Worm (Caenorhabditis elegans) whole organism, L4/young adult: Measurements from ENCODE around the gene lev-8.

Experiments used
- W03F9.2 ChIP-seq: fragments of 150-350 bp; optimal IDR thresholded peaks from 2 replicates; lab custom pipeline; 2014; ENCODE audit warnings: missing biosample characterization, missing genetic modification characterization
- dao-5 ChIP-seq: sonication (generic microtip); optimal IDR thresholded peaks from 2 replicates; lab custom pipeline; 2016; ENCODE audit warnings: missing genotype, missing genetic modification characterization, moderate library complexity, missing compliant biosample characterization
- him-1 ChIP-seq: sonication (generic microtip); optimal IDR thresholded peaks from 2 replicates; lab custom pipeline; 2016; ENCODE audit warnings: missing genotype, missing genetic modification reagents, missing genetic modification characterization, missing compliant biosample characterization

Gene lev-8

DNA sequence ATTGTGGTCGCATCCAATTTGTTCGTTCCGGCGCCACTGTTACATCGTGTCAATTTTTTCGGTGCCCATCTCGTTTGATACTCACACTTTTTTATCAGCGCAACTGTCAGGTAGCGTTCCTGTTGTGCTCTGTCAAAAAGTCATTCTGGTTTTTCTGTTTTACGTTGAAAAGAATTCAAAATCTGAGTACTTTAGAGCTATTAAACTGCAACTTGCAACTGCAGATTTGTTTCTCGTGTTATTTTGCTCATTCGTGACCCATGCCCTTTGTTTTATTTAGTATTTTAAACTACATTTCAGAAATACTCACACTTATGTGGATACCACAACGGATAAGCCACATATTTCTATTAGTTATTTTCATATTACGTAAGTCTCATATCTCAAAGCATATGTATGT is at the start of gene lev-8:
Gene lev-8, plus strand, starts transcription at position 301 of the 400 bp plus-strand sequence.
- no peak for TF ChIP-seq W03F9.2 (tag; lab: Kevin White, UChicago)
- no peak for TF ChIP-seq dao-5 (tag; lab: Kevin White, UChicago)
- TF ChIP-seq him-1 (tag; lab: Kevin White, UChicago) = no peak

DNA sequence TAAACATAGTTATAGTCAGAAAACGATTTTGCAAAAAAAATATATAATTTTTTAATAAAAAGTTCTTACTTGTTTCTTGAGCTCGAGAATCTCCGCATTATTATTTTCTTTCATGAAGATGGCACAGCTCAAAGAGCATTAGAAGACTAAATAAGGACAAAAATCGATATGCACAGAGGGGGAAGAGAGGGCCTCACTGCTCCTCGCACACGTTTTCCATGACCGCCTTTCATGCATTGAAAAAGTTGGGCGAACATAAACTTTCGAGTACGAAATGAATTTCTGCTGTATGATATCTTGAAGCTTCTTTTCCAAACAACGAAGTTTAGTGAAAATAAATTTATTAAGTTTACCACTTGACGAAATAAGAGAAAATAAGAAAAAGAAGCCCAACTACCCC is 49.5 kb upstream of the lev-8 start, which contains the start of gene ccdc-149:
Gene ccdc-149, minus strand, starts transcription at position 221 of the 400 bp plus-strand sequence.
- no peak for TF ChIP-seq him-1 (tag; lab: Kevin White, UChicago)
- no peak for TF ChIP-seq W03F9.2 (tag; lab: Kevin White, UChicago)
- no peak for TF ChIP-seq dao-5 (tag; lab: Kevin White, UChicago)

DNA sequence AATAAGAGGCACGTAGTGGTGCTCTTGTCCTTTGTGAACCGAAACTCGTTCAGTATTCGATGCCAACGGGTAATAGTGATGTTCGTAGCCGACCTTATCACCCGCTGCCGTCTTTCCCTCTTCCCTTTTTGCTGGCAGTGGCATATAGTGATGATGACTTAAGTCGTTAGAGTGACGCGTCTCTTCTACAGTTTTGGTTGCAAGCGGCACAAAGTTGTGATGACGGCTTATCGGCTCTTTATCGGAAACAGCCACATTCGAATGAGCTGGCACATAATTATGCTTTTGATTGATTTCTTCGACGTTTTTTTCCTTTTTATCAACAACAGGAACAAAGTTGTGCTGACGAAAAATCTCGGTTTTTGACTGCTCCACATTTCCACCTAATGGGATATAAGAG is 45.3 kb upstream of the lev-8 start:
- TF ChIP-seq W03F9.2 (tag; lab: Kevin White, UChicago) (no peak), dao-5 (tag; lab: Kevin White, UChicago) (no peak), him-1 (tag; lab: Kevin White, UChicago) (no peak)

DNA sequence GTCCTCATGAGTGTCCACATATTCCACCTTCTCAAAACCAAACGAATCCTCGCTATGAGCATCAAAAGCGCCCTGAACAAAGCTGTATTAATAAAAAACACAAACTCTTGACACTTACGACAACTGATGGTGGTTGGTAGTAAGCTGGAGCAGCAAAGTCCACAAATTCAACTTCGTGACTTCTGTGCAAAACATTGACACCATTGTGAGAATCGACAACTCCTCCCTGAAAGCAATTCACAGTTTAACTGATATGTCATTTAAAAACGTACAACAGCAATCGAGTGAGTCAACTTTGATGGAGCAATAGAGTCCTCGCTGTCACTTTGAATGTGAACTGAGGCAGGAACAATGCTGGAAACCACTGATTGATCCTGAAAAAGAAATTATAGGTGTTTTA is 43.3 kb upstream of the lev-8 start:
- TF ChIP-seq dao-5 (tag; lab: Kevin White, UChicago) (no peak), him-1 (tag; lab: Kevin White, UChicago) (no peak), W03F9.2 (tag; lab: Kevin White, UChicago) (no peak)

DNA sequence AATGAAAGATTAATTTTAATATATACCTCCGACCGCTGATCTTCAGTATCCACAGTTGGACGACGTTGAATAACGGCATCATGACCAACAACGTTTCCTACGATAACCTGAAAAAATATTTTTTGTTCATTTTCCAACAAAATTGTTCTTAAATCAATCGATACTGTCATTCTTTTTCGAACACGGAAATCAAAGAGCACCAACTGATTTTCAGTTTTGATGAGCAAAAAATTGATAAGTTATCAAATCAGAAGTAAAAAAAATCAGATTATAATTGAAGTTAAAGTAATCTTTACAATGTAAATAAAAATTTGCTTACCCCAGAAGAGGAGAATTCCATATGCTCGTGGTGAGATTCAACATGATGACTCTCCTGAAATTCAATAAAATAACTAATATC is 42.3 kb upstream of the lev-8 start:
- no peak for TF ChIP-seq him-1 (tag; lab: Kevin White, UChicago)
- TF ChIP-seq dao-5 (tag; lab: Kevin White, UChicago) = no peak
- no peak for TF ChIP-seq W03F9.2 (tag; lab: Kevin White, UChicago)

DNA sequence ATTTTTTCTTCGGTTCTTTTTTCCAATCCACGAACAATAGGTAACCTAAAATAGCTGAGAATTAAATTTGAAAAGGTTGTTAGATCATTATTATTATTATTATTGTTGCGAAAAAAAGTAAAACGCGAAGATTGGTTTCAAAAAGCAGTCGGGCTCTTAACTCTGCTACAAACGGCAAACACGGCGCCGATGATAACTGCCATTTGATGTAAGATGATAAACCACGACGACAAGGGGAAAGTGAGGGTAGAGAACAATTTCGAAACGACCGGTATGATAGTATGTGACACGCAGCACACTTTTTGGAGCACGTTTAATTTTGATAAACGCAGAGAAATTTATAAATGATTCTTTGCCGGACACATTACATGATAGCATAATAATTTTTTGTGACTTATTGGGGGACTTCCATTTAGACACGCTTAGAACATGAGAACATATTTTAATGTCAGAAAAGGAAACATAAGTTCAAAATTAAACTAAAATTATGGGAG is 41.7 kb upstream of the lev-8 start, which contains the start of gene hpo-34:
Gene hpo-34, minus strand, starts transcription at position 51 of the 494 bp plus-strand sequence.
- TF ChIP-seq W03F9.2 (tag; lab: Kevin White, UChicago) (no peak), him-1 (tag; lab: Kevin White, UChicago) (no peak), dao-5 (tag; lab: Kevin White, UChicago) (no peak)

DNA sequence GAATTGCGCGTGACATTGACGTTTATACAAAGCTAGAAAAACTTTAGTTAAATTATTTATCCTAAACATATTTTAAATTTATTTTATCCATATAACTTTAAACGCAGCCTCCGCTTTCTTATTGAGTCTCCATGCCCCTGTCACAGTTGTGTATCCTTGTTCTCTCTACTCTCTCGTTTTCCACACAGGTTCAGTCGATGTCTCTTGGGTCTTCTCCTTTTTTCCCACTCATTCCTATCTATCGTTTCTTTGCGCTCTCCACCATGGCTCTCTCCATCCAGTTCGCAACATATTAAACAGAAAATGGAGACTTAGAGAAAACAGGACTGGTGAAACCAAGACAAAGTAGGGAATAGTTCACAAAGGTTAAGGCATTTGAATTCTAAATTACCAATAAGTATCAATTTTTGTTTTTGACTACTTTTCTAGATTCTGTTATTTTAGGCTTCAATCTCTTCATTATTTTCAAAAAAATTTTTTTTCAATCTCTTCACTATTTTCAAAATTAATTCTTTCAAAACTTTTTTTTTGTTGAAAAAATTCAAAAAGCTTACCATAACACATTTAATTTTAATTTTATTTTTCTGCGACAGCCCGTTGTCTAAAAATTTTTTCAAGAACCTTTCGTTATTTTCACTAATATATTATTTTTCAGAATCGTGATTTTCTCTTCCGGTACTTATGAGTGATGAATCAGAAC is 38.5 kb upstream of the lev-8 start, which contains the start of gene sdc-2:
Gene sdc-2, plus strand, starts transcription at position 650 of the 700 bp plus-strand sequence.
- TF ChIP-seq W03F9.2 (tag; lab: Kevin White, UChicago) = no peak
- TF ChIP-seq him-1 (tag; lab: Kevin White, UChicago) = peak; percentile 44

DNA sequence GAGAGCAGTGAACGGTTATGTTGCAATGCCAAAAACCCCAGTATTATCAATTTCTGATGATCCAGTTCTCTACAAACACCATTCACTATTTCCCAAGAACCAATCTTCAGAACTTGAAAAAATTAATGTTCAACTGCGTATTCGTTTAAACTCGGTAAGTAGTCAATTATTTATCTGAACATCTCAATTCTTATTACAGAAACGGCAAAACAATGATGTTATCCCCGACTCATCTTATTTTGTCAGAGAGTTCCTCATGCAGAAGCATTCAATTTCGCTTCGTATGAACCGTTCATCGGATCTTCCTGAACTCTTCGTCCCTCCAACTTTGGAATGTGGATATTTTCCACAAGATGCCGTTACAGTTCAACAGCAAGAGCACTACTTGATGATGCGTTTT is 37.0 kb upstream of the lev-8 start:
- no peak for TF ChIP-seq him-1 (tag; lab: Kevin White, UChicago)
- no peak for TF ChIP-seq W03F9.2 (tag; lab: Kevin White, UChicago)
- TF ChIP-seq dao-5 (tag; lab: Kevin White, UChicago) = no peak

DNA sequence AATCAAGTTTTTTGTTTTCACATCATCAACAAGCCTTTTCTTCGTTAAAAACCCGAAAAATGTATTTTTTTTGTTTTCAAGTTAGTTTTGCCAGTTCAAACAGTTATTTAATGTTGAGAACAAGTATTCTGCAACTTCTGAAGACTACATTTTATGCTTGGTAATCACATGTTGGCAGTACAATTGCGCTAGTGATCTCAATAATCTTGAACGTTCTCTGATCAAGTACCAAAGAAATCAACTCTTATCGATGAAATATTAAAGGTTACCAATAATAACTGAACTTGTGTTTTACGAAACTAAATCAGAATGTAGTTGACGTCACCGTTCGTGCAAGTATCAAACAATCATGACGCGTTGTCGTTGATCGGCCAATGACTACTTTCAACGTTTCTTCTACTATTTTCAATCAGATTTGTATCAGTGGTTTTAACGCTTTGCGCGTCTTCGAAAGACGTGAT is 27.1 kb upstream of the lev-8 start, which contains the start of gene C35C5.8:
Gene C35C5.8, plus strand, starts transcription at position 51 of the 461 bp plus-strand sequence.
- TF ChIP-seq dao-5 (tag; lab: Kevin White, UChicago) = no peak
- no peak for TF ChIP-seq W03F9.2 (tag; lab: Kevin White, UChicago)
- no peak for TF ChIP-seq him-1 (tag; lab: Kevin White, UChicago)

DNA sequence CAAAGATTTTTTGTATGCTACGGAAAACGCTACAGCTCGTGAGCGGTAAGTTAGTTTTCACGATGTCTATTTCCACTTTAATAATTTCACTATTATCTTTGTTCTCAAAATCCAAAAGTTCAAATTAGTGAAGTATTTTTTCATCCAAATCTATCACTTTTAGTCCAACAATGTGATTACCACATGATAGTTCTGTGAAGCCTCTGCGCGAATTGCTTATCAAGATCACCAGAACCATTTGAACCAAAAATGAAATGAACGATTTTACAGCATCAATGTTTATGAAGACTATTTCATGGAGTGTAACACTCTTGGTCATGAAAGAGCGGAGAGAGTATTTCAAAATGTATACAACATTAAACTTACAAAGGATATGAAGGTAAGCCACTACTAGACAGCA is 26.3 kb upstream of the lev-8 start:
- no peak for TF ChIP-seq W03F9.2 (tag; lab: Kevin White, UChicago)
- no peak for TF ChIP-seq dao-5 (tag; lab: Kevin White, UChicago)
- no peak for TF ChIP-seq him-1 (tag; lab: Kevin White, UChicago)

DNA sequence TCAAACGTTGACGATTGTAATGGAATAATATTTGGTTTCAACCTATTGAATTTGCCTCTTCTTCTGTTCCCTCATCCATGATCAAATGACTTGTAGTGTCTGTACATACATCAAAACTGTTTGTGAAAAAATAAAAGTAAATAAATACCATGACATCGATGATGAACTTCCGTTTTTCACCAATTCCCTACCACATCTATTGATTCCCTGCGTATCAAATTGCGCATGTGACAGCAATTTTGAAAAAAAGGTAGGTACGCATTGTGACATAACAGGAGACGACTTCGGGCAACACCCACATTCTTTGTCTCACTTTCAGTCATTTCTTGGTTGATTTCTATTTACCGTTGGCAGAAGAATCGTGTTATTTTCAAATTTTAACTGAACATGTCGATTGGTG is 24.3 kb upstream of the lev-8 start, which contains the start of gene C35C5.9:
Gene C35C5.9, plus strand, starts transcription at position 161 of the 400 bp plus-strand sequence.
- TF ChIP-seq him-1 (tag; lab: Kevin White, UChicago) (no peak), dao-5 (tag; lab: Kevin White, UChicago) (no peak), W03F9.2 (tag; lab: Kevin White, UChicago) (no peak)

DNA sequence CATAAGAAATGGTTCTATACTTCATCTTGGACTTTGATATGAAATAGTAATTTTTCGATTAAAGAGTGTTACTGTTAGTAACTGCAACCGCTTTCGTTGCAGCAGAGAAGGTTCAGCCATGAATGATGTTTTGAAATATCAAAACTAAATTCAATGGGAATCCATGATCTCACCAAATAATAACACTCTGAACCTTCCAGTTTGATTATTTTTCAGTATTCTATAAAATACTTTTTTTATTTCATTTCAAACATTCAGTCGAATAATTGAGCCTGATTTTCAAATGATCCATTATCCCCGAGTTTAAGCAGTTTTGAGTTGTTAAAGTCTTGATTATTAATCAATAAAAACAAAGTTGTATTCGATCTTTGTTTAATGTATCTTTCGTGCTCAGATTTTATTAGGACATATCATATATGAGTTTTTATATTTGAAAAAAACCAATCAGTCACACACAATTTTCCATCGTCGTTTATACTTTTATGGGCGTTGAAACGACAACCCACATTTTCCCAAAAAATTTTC is 23.4 kb upstream of the lev-8 start, which contains the start of gene gcp-2.2:
Gene gcp-2.2, plus strand, starts transcription at position 475 of the 525 bp plus-strand sequence.
- TF ChIP-seq W03F9.2 (tag; lab: Kevin White, UChicago) = no peak
- no peak for TF ChIP-seq him-1 (tag; lab: Kevin White, UChicago)
- no peak for TF ChIP-seq dao-5 (tag; lab: Kevin White, UChicago)

DNA sequence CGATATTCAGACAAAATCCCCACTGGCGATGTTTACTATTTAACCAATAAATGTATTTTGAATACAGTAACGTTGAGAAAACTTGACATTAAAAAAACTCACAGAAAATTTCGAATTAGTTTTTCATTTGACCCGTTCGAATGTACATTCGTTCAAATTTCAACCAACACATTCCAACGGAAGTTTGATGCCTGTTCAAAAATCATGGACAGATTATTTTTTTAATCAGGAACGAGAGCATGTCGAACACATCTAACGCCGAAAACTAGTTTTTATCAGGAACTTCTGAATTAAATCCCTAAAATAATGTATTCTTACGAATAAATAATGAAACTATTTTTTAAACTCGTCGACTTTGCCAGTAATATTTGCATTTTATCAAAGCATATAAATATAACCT is 19.0 kb upstream of the lev-8 start:
- TF ChIP-seq him-1 (tag; lab: Kevin White, UChicago) = no peak
